Fruit fly (Drosophila melanogaster) S2 (cell line): ENCODE measurements around the gene Asciz.

Experiments used
- CG8478 ChIP-seq: fragments of >200 bp; optimal IDR thresholded peaks from 2 replicates; lab custom pipeline; 2018
- CTCF ChIP-seq, 2 experiments: fragments of >200 bp; optimal IDR thresholded peaks; 2 replicates each; lab custom pipeline; 2018

DNA sequence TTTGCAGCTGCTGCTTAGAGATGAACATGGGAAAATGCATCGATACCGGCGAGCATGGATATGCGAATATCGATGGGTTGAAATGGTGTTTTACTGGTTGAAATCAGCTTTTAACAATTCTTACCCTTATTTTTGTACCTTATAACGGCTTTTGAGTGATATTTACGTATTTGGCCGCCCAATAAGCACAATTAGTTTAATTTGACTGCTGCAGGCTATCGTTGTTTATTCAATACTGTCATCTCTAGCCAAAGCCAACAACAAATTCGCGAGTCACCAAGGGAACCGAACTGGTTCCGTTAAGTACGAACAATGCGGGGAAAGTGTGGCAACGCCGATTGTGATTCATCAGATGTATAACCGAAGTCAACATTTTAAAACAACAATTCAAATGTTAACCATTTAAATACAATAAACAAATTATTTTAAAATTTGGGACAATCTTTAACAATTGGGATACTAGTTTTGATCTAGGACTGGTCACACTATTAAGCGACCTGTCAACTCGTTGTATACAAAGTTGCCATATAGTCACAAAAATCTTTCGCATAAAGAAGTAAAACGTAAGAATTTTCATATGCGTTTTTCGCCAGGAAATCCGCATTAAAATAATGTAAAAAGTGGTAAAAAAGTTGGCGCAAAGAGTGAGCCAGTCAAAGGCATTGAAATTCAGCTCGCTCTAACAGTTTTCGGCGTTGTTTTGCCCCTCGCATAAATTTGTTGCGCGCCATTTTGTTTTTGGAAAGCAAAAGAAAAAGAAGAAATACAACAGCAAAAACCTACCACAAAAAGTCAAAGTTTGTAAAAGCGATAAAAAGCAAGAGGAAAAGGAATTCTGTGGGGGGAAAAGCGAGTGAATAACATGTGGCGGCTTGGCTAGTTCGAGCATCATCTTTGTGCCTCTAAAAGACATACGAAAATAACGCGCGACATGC is 17.7 kb downstream of the Asciz start, which contains the start of the genes Usp5 and BtbVII:
- no peak for TF ChIP-seq CTCF (optimal IDR thresholded peaks at IDR 0.05; lab: Kevin White, UChicago)
- TF ChIP-seq CG8478 (lab: Kevin White, UChicago): no peak
